Worm (Caenorhabditis elegans): ENCODE measurements around the gene fbxb-74.

The fbxb-74 gene

ce11 chrIV:4411948-4412335 is 27.1 kb downstream of the fbxb-74 start:
- TF ChIP-seq pqm-1 (tag; optimal IDR thresholded peaks at IDR 0.05) (no peak), ceh-31 (tag; optimal IDR thresholded peaks at IDR 0.05) (no peak), ets-4 (tag; optimal IDR thresholded peaks at IDR 0.05) (no peak), Y22D7AL.16 (tag; optimal IDR thresholded peaks at IDR 0.05) (no peak), ceh-14 (tag; optimal IDR thresholded peaks at IDR 0.05) (no peak), hlh-15 (tag; optimal IDR thresholded peaks at IDR 0.05) (no peak), ceh-2 (tag; optimal IDR thresholded peaks at IDR 0.05) (no peak), ahr-1 (tag; optimal IDR thresholded peaks at IDR 0.05) (no peak), sdc-2 (tag; optimal IDR thresholded peaks at IDR 0.05) (no peak)

DNA sequence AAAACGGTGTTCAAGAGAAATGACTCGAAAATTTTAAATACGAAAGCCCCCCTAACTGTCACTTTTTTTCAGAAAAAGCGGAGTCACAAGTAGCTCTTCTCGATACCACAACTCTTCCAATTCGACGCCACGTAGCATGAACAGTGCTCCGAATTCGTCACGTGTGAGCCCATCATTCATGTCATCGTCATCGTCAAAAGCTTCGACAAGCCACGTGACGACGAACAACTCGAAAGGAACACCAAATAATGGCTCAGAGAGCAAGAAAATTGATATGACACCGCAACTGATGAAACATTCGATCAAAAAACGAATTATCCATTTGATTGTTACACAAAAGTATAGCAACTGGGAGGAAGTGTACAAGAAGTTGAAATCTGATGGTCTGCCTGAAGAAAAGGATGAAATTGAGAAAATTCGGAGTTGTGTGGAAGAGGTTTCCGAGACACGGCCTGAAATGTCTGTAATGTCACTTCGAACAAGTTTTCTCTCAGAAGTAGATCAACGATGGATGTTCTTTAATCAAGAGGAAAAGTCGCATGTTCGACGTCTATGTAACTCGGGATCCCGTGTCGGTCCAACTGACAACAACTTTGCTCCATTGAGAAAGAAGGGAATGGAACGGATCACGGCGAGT is 27.7 kb downstream of the fbxb-74 start:
- no peak for TF ChIP-seq tbx-7 (tag; optimal IDR thresholded peaks at IDR 0.05)
- no peak for TF ChIP-seq odd-2 (tag; optimal IDR thresholded peaks at IDR 0.05)
- no peak for TF ChIP-seq eyg-1 (tag; optimal IDR thresholded peaks at IDR 0.05)
- no peak for TF ChIP-seq hlh-6 (tag; optimal IDR thresholded peaks at IDR 0.05)
- TF ChIP-seq nhr-11 (tag; optimal IDR thresholded peaks at IDR 0.05): no peak
- TF ChIP-seq ref-2 (tag; optimal IDR thresholded peaks at IDR 0.05): peak; percentile 0
- no peak for TF ChIP-seq pat-9 (tag; optimal IDR thresholded peaks at IDR 0.05)

DNA sequence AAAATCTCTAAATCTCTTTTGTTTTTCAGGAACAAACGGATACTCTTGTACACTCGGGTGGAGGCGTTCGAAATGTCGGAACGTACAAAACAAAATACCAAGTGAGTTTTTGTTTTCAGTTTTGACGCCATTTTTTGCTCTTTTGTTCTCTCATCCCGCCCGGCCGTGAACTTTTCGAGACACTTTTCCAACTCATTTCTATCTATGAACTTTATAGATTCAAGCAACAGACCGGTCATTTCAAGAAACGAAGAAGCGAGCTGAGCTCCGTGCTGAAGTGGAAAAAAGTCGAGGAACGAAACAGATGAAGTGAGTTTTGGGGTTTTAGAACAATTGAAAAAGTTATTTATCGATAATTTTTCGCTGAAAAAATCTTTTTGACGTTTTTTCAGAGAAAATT is 28.6 kb downstream of the fbxb-74 start:
- TF ChIP-seq elt-2 (tag; optimal IDR thresholded peaks at IDR 0.05) (no peak), sdc-2 (tag; optimal IDR thresholded peaks at IDR 0.05) (no peak), mec-3 (tag; optimal IDR thresholded peaks at IDR 0.05; ENCODE audit: borderline replicate concordance) (no peak), fkh-10 (GFP tag; optimal IDR thresholded peaks at IDR 0.05) (no peak), pag-3 (tag; optimal IDR thresholded peaks at IDR 0.05; ENCODE audit: borderline replicate concordance) (no peak), Y22D7AL.16 (tag; optimal IDR thresholded peaks at IDR 0.05) (no peak), ceh-24 (tag; optimal IDR thresholded peaks at IDR 0.05) (no peak), che-1 (tag; optimal IDR thresholded peaks at IDR 0.05) (no peak), dmd-4 (tag; optimal IDR thresholded peaks at IDR 0.05; ENCODE audit: borderline replicate concordance) (no peak), pat-9 (tag; optimal IDR thresholded peaks at IDR 0.05) (no peak), ceh-45 (GFP tag; IDR thresholded peaks at IDR 0.05) (no peak), lin-11 (tag; optimal IDR thresholded peaks at IDR 0.05) (no peak)

ce11 chrIV:4408714-4409113 is 30.4 kb downstream of the fbxb-74 start:
- peak; percentile 45 for TF ChIP-seq hlh-30 (tag; optimal IDR thresholded peaks at IDR 0.05; ENCODE audit: insufficient read depth)
- TF ChIP-seq syd-9 (tag; optimal IDR thresholded peaks at IDR 0.05): no peak

- TF ChIP-seq ceh-18 (tag; optimal IDR thresholded peaks at IDR 0.05) (peak; percentile 65), ceh-6 (GFP tag; optimal IDR thresholded peaks at IDR 0.05) (no peak), ztf-16 (tag; optimal IDR thresholded peaks at IDR 0.05) (no peak), pat-9 (tag; optimal IDR thresholded peaks at IDR 0.05) (no peak), T23F11.4 (GFP tag; optimal IDR thresholded peaks at IDR 0.05) (no peak), sox-4 (tag; optimal IDR thresholded peaks at IDR 0.05) (no peak), sdc-2 (tag; optimal IDR thresholded peaks at IDR 0.05) (no peak), elt-4 (tag; optimal IDR thresholded peaks at IDR 0.05) (no peak), pros-1 (tag; optimal IDR thresholded peaks at IDR 0.05) (peak; percentile 1), ama-1 (optimal IDR thresholded peaks at IDR 0.05) (no peak), lim-6 (tag; optimal IDR thresholded peaks at IDR 0.05) (no peak), ceh-24 (tag; optimal IDR thresholded peaks at IDR 0.05) (no peak), fkh-10 (GFP tag; optimal IDR thresholded peaks at IDR 0.05) (no peak), sox-2 (GFP tag; IDR thresholded peaks at IDR 0.05) (no peak), npax-4 (tag; optimal IDR thresholded peaks at IDR 0.05) (no peak), syd-9 (tag; optimal IDR thresholded peaks at IDR 0.05) (no peak), nfya-1 (tag; optimal IDR thresholded peaks at IDR 0.05) (peak; percentile 65), dve-1 (tag; optimal IDR thresholded peaks at IDR 0.05) (peak; percentile 7), elt-2 (tag; optimal IDR thresholded peaks at IDR 0.05) (peak; percentile 32), ceh-22 (tag; optimal IDR thresholded peaks at IDR 0.05) (no peak), odd-2 (tag; optimal IDR thresholded peaks at IDR 0.05) (no peak), ceh-34 (tag; optimal IDR thresholded peaks at IDR 0.05) (peak; percentile 13), tbx-7 (tag; optimal IDR thresholded peaks at IDR 0.05) (no peak), ttx-3 (tag; optimal IDR thresholded peaks at IDR 0.05) (no peak), ref-2 (tag; optimal IDR thresholded peaks at IDR 0.05) (peak; percentile 22), pag-3 (tag; optimal IDR thresholded peaks at IDR 0.05; ENCODE audit: borderline replicate concordance) (no peak), hlh-15 (tag; optimal IDR thresholded peaks at IDR 0.05) (no peak), ahr-1 (tag; optimal IDR thresholded peaks at IDR 0.05) (no peak), K09A11.1 (tag; optimal IDR thresholded peaks at IDR 0.05; ENCODE audit: insufficient read depth) (peak; percentile 4)
Observed at ce11 chrIV:4407055-4407461, 32.0 kb downstream of the fbxb-74 start.
